Fruit fly (Drosophila melanogaster) whole organism, embryonic: ENCODE measurements around the gene Ubi-p63E.

ENCODE experiments used
- Aef1 ChIP-seq: fragments of 200-800 bp; sonication (Bioruptor generic); IDR thresholded peaks from 3 replicates; pipeline ENCODE4 v1.3.6; 2022; ENCODE audit warnings: missing biosample characterization, missing genetic modification characterization
- BEAF-32 ChIP-seq: fragments of 200-800 bp; sonication (Bioruptor generic); optimal IDR thresholded peaks from 3 replicates; lab custom pipeline; 2017; ENCODE audit warnings: missing biosample characterization, missing genetic modification characterization, mild to moderate bottlenecking, moderate library complexity, missing genetic modification reagents
- CG11085 ChIP-seq: fragments of 200-800 bp; sonication (Bioruptor generic); IDR thresholded peaks from 2 replicates; pipeline ENCODE4 v1.3.6; 2022; ENCODE audit warnings: missing biosample characterization, missing genetic modification characterization
- CG11560 ChIP-seq: fragments of 200-800 bp; sonication (Bioruptor generic); IDR thresholded peaks from 3 replicates; pipeline ENCODE4 v1.3.6; 2022; ENCODE audit warnings: missing biosample characterization, missing genetic modification characterization
- CG13624 ChIP-seq: fragments of 200-800 bp; sonication (Bioruptor generic); optimal IDR thresholded peaks from 2 replicates; lab custom pipeline; 2016; ENCODE audit warnings: missing biosample characterization, missing genetic modification characterization
- CG13894 ChIP-seq: fragments of 200-800 bp; sonication (Bioruptor generic); optimal IDR thresholded peaks from 3 replicates; lab custom pipeline; 2018; ENCODE audit warnings: missing biosample characterization, mild to moderate bottlenecking, missing genetic modification characterization, moderate library complexity
- CG15269 ChIP-seq: fragments of 200-800 bp; sonication (Bioruptor generic); optimal IDR thresholded peaks from 2 replicates; lab custom pipeline; 2018; ENCODE audit warnings: missing biosample characterization, mild to moderate bottlenecking, missing genetic modification characterization, moderate library complexity
- CG1529 ChIP-seq: fragments of 200-800 bp; sonication (Bioruptor generic); optimal IDR thresholded peaks from 3 replicates; lab custom pipeline; 2018; ENCODE audit warnings: missing biosample characterization, missing genetic modification characterization
- CG15479 ChIP-seq: fragments of 200-800 bp; sonication (Bioruptor generic); optimal IDR thresholded peaks from 3 replicates; lab custom pipeline; 2019; ENCODE audit warnings: missing biosample characterization, mild to moderate bottlenecking, missing genetic modification characterization, moderate library complexity
- CG15514 ChIP-seq: fragments of 200-800 bp; sonication (Bioruptor generic); optimal IDR thresholded peaks from 3 replicates; lab custom pipeline; 2017; ENCODE audit warnings: missing biosample characterization, missing genetic modification characterization, mild to moderate bottlenecking, moderate library complexity, missing genetic modification reagents
- CG17186 ChIP-seq: fragments of 200-800 bp; sonication (Bioruptor generic); optimal IDR thresholded peaks from 3 replicates; lab custom pipeline; 2017; ENCODE audit warnings: missing biosample characterization, missing genetic modification reagents, missing genetic modification characterization
- CG2116 ChIP-seq: fragments of 200-800 bp; sonication (Bioruptor generic); optimal IDR thresholded peaks from 3 replicates; lab custom pipeline; 2018; ENCODE audit warnings: missing biosample characterization, mild to moderate bottlenecking, missing genetic modification characterization
- CG30020 ChIP-seq: fragments of 200-800 bp; optimal IDR thresholded peaks from 2 replicates; lab custom pipeline; 2019; ENCODE audit warnings: missing biosample characterization, mild to moderate bottlenecking, missing genetic modification characterization, moderate library complexity
- CG30403 ChIP-seq: fragments of 200-800 bp; sonication (Bioruptor generic); optimal IDR thresholded peaks from 3 replicates; lab custom pipeline; 2016; ENCODE audit warnings: missing biosample characterization, missing genetic modification characterization
- CG34376 ChIP-seq: fragments of 200-800 bp; sonication (Bioruptor generic); optimal IDR thresholded peaks from 2 replicates; lab custom pipeline; 2018; ENCODE audit warnings: missing biosample characterization, mild to moderate bottlenecking, missing genetic modification characterization
- CG6683 ChIP-seq: fragments of 200-800 bp; sonication (Bioruptor generic); optimal IDR thresholded peaks from 2 replicates; lab custom pipeline; 2017; ENCODE audit warnings: missing biosample characterization, mild to moderate bottlenecking, missing genetic modification characterization, missing genetic modification reagents
- CG6854 ChIP-seq: fragments of 200-800 bp; sonication (Bioruptor generic); optimal IDR thresholded peaks from 3 replicates; lab custom pipeline; 2017; ENCODE audit warnings: missing biosample characterization, mild to moderate bottlenecking, missing genetic modification characterization
- CG7987 ChIP-seq: fragments of 200-800 bp; sonication (Bioruptor generic); optimal IDR thresholded peaks from 2 replicates; lab custom pipeline; 2018; ENCODE audit warnings: missing biosample characterization, mild to moderate bottlenecking, missing genetic modification characterization, moderate library complexity
- CG9797 ChIP-seq: fragments of 200-800 bp; sonication (Bioruptor generic); optimal IDR thresholded peaks from 3 replicates; lab custom pipeline; 2018; ENCODE audit warnings: missing biosample characterization, mild to moderate bottlenecking, missing genetic modification characterization
- Camta ChIP-seq: fragments of 200-800 bp; sonication (Bioruptor generic); optimal IDR thresholded peaks from 2 replicates; lab custom pipeline; 2016; ENCODE audit warnings: missing biosample characterization, missing genetic modification characterization
- ERR ChIP-seq: fragments of 200-800 bp; sonication (Bioruptor generic); optimal IDR thresholded peaks from 2 replicates; lab custom pipeline; 2016; ENCODE audit warnings: missing biosample characterization, missing genetic modification characterization
- Elba2 ChIP-seq: fragments of 200-800 bp; sonication (Bioruptor generic); optimal IDR thresholded peaks from 3 replicates; lab custom pipeline; 2016; ENCODE audit warnings: missing biosample characterization, missing genetic modification characterization
- Ets97D ChIP-seq: fragments of 200-800 bp; sonication (Bioruptor generic); optimal IDR thresholded peaks from 3 replicates; lab custom pipeline; 2016; ENCODE audit warnings: missing biosample characterization, missing genetic modification characterization
- H2.0 ChIP-seq: fragments of 200-800 bp; sonication (Bioruptor generic); IDR thresholded peaks from 2 replicates; pipeline ENCODE4 v1.3.6; 2022; ENCODE audit warnings: missing biosample characterization, missing genetic modification characterization
- Jarid2 ChIP-seq: fragments of 200-800 bp; sonication (Bioruptor generic); optimal IDR thresholded peaks from 3 replicates; lab custom pipeline; 2017; ENCODE audit warnings: mild to moderate bottlenecking, missing biosample characterization, missing genetic modification reagents, missing genetic modification characterization
- Lhr ChIP-seq: fragments of 200-800 bp; sonication (Bioruptor generic); optimal IDR thresholded peaks from 3 replicates; lab custom pipeline; 2017; ENCODE audit warnings: mild to moderate bottlenecking, missing biosample characterization, missing genetic modification reagents, missing genetic modification characterization
- Lpt ChIP-seq: fragments of >200 bp; optimal IDR thresholded peaks from 2 replicates; lab custom pipeline; 2018; ENCODE audit warnings: missing biosample characterization, missing genetic modification characterization
- Myb ChIP-seq: fragments of 200-800 bp; sonication (Bioruptor generic); optimal IDR thresholded peaks from 2 replicates; lab custom pipeline; 2016; ENCODE audit warnings: missing biosample characterization, missing genetic modification characterization
- Opbp ChIP-seq: fragments of 200-800 bp; sonication (Bioruptor generic); IDR thresholded peaks from 3 replicates; pipeline ENCODE4 v1.3.6; 2022; ENCODE audit warnings: missing biosample characterization, missing genetic modification characterization; ENCODE audit not compliant: partially characterized antibody
- Ptx1 ChIP-seq: fragments of 200-800 bp; sonication (Bioruptor generic); IDR thresholded peaks from 2 replicates; pipeline ENCODE4 v1.3.6; 2022; ENCODE audit warnings: missing biosample characterization, missing genetic modification characterization
- Spps ChIP-seq: fragments of 200-800 bp; sonication (Bioruptor generic); optimal IDR thresholded peaks from 2 replicates; lab custom pipeline; 2018; ENCODE audit warnings: missing biosample characterization, mild to moderate bottlenecking, missing genetic modification characterization
- YL-1 ChIP-seq: fragments of 200-800 bp; sonication (Bioruptor generic); optimal IDR thresholded peaks from 3 replicates; lab custom pipeline; 2017; ENCODE audit warnings: missing biosample characterization, mild to moderate bottlenecking, missing genetic modification characterization
- amos ChIP-seq: fragments of 200-800 bp; sonication (Bioruptor generic); IDR thresholded peaks from 2 replicates; pipeline ENCODE4 v1.3.6; 2022; ENCODE audit warnings: missing biosample characterization, missing genetic modification characterization; ENCODE audit not compliant: partially characterized antibody
- aop ChIP-seq: fragments of 200-800 bp; sonication (Bioruptor generic); IDR thresholded peaks from 2 replicates; pipeline ENCODE4 v1.3.6; 2022; ENCODE audit warnings: missing biosample characterization, missing genetic modification characterization
- ara ChIP-seq: fragments of 200-800 bp; sonication (Bioruptor generic); IDR thresholded peaks from 2 replicates; pipeline ENCODE4 v1.3.6; 2022; ENCODE audit warnings: missing biosample characterization, missing genetic modification characterization
- ewg ChIP-seq: fragments of 200-800 bp; sonication (Bioruptor generic); optimal IDR thresholded peaks from 3 replicates; lab custom pipeline; 2017; ENCODE audit warnings: mild to moderate bottlenecking, missing biosample characterization, missing genetic modification reagents, missing genetic modification characterization
- fu2 ChIP-seq: fragments of 200-800 bp; sonication (Bioruptor generic); optimal IDR thresholded peaks from 2 replicates; lab custom pipeline; 2016; ENCODE audit warnings: missing biosample characterization, missing genetic modification characterization
- gfzf ChIP-seq: fragments of 200-800 bp; sonication (Bioruptor generic); optimal IDR thresholded peaks from 2 replicates; lab custom pipeline; 2016; ENCODE audit warnings: missing biosample characterization, mild to moderate bottlenecking, missing genetic modification characterization, moderate library complexity
- lbe ChIP-seq: fragments of 200-800 bp; sonication (Bioruptor generic); optimal IDR thresholded peaks from 2 replicates; lab custom pipeline; 2016; ENCODE audit warnings: missing biosample characterization, mild to moderate bottlenecking, missing genetic modification characterization
- lmd ChIP-seq: fragments of 200-800 bp; sonication (Bioruptor generic); IDR thresholded peaks from 2 replicates; pipeline ENCODE4 v1.3.6; 2022; ENCODE audit warnings: missing biosample characterization, missing genetic modification characterization
- lov ChIP-seq, 2 experiments: fragments of 200-800 bp in 1 of 2; fragments of >200 bp in 1 of 2; sonication (Bioruptor generic) in 1 of 2; IDR thresholded peaks in 1 of 2; optimal IDR thresholded peaks in 1 of 2; 2 replicates in 1 of 2; 3 replicates in 1 of 2; pipeline versions ENCODE4 v1.3.6 to Lab custom; 2017 to 2022; ENCODE audit warnings: missing biosample characterization in 1 of 2, missing genetic modification characterization in 1 of 2
- pros ChIP-seq: fragments of 200-800 bp; sonication (Bioruptor generic); optimal IDR thresholded peaks from 3 replicates; lab custom pipeline; 2019; ENCODE audit warnings: missing biosample characterization, mild to moderate bottlenecking, missing genetic modification characterization, moderate library complexity
- pum ChIP-seq: fragments of 200-800 bp; sonication (Bioruptor generic); optimal IDR thresholded peaks from 2 replicates; lab custom pipeline; 2016; ENCODE audit warnings: missing biosample characterization, missing genetic modification characterization
- seq ChIP-seq: fragments of 200-800 bp; sonication (Bioruptor generic); IDR thresholded peaks from 2 replicates; pipeline ENCODE4 v1.3.6; 2022; ENCODE audit warnings: missing biosample characterization, missing genetic modification characterization
- sob ChIP-seq: fragments of 200-800 bp; sonication (Bioruptor generic); IDR thresholded peaks from 2 replicates; pipeline ENCODE4 v1.3.6; 2022; ENCODE audit warnings: missing biosample characterization, missing genetic modification characterization
- sr ChIP-seq: fragments of 200-800 bp; sonication (Bioruptor generic); IDR thresholded peaks from 3 replicates; pipeline ENCODE4 v1.3.6; 2022; ENCODE audit warnings: missing biosample characterization, missing genetic modification characterization
- stwl ChIP-seq: fragments of 200-800 bp; sonication (Bioruptor generic); optimal IDR thresholded peaks from 3 replicates; lab custom pipeline; 2018; ENCODE audit warnings: missing biosample characterization, mild to moderate bottlenecking, missing genetic modification characterization, moderate library complexity
- vvl ChIP-seq: fragments of 200-800 bp; sonication (Bioruptor generic); IDR thresholded peaks from 2 replicates; pipeline ENCODE4 v1.3.6; 2022; ENCODE audit warnings: missing biosample characterization, missing genetic modification characterization
- wek ChIP-seq: fragments of 200-800 bp; sonication (Bioruptor generic); optimal IDR thresholded peaks from 3 replicates; lab custom pipeline; 2018; ENCODE audit warnings: missing biosample characterization, mild to moderate bottlenecking, missing genetic modification characterization, moderate library complexity
- zfh2 ChIP-seq: fragments of 200-800 bp; sonication (Bioruptor generic); optimal IDR thresholded peaks from 2 replicates; lab custom pipeline; 2016; ENCODE audit warnings: missing biosample characterization, missing genetic modification characterization

Gene Ubi-p63E

DNA sequence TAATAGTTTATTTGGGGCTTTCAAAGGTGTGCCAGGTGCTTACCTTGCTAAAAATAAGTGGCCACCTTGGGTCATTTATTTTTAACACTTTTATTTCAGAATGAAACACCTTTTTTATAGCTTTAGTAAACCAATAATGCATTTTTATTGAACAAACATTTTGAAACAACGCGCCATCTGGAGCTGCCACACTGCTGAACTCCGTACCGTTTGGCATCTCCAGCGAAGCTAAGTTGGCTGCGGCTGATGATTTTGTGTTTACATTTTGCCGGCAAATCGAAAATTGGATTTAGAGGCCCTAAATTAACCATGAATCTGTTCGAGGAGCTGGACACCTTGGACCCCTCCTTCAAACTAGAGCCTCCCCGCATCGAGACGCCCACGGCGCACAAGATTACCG, 2.1 kb upstream of the Ubi-p63E start, which contains the start of gene ida (continued):
- TF ChIP-seq Lpt (GFP tag; lab: Kevin White, UChicago) (no peak), lmd (no peak), BEAF-32 (peak; percentile 37), YL-1 (GFP tag; lab: Kevin White, UChicago) (peak; percentile 46), CG6854 (GFP tag; lab: Kevin White, UChicago) (no peak), CG11560 (tag; lab: Robert Waterston, UW) (no peak), zfh2 (no peak), stwl (tag; lab: Kevin White, UChicago) (peak; percentile 36), CG17186 (GFP tag; lab: Kevin White, UChicago) (peak; percentile 26), lbe (GFP tag; lab: Kevin White, UChicago) (no peak), wek (peak; percentile 60), Camta (no peak), CG15514 (GFP tag; lab: Kevin White, UChicago) (peak; percentile 72), sob (no peak), pros (GFP tag; lab: Kevin White, UChicago) (no peak), CG30020 (tag; lab: Kevin White, UChicago) (no peak), vvl (GFP tag; lab: Robert Waterston, UW) (peak; percentile 40; the same call in 1 of the 2 replicates), CG2116 (GFP tag; lab: Kevin White, UChicago) (peak; percentile 31), CG15479 (GFP tag; lab: Kevin White, UChicago) (no peak), CG6683 (GFP tag; lab: Kevin White, UChicago) (no peak), seq (no peak), CG7987 (peak; percentile 6), Ets97D (peak; percentile 84), CG34376 (GFP tag; lab: Kevin White, UChicago) (peak; percentile 53), CG13624 (GFP tag; lab: Kevin White, UChicago) (no peak), Myb (GFP tag; lab: Kevin White, UChicago) (peak; percentile 64), Elba2 (GFP tag; lab: Kevin White, UChicago) (no peak), sr (GFP tag; lab: Robert Waterston, UW) (no peak), CG13894 (tag; lab: Kevin White, UChicago) (no peak)

DNA sequence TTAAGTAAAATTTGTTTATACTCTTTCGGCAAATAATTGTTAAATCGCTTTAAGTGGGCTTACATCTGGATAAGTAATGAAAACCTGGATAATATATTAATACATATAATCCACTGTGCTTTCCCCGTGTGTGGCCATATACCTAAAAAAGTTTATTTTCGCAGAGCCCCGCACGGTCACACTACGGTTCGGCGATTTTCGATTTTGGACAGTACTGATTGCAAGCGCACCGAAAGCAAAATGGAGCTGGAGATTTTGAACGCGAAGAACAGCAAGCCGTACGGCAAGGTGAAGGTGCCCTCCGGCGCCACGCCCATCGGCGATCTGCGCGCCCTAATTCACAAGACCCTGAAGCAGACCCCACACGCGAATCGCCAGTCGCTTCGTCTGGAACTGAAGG, 317 bp upstream of the Ubi-p63E start, which contains the start of gene Sc2:
Gene Sc2, plus strand, starts transcription at position 192 of the 400 bp plus-strand sequence.
- TF ChIP-seq Spps = no peak
- peak; percentile 56 for TF ChIP-seq CG9797 (GFP tag; lab: Kevin White, UChicago)
- TF ChIP-seq aop (GFP tag; lab: Robert Waterston, UW) = no peak
- TF ChIP-seq ewg = no peak
- 0 out of 2 replicates have a peak, but pooled peaks have one; percentile 22 for TF ChIP-seq ara (GFP tag; lab: Robert Waterston, UW)
- peak; percentile 23; the same call in 1 of the 2 replicates for TF ChIP-seq Ptx1 (GFP tag; lab: Robert Waterston, UW)
- TF ChIP-seq H2.0 (GFP tag; lab: Robert Waterston, UW) = 0 out of 2 replicates have a peak, but pooled peaks have one; percentile 5
- peak; percentile 45 for TF ChIP-seq stwl (tag; lab: Kevin White, UChicago)
- no peak for TF ChIP-seq CG1529 (GFP tag; lab: Kevin White, UChicago)
- TF ChIP-seq Opbp (GFP tag; lab: Robert Waterston, UW) = 0 out of 3 replicates have a peak, but pooled peaks have one; percentile 38
- 0 out of 2 replicates have a peak, but pooled peaks have one; percentile 18 for TF ChIP-seq CG11085 (GFP tag; lab: Robert Waterston, UW)
- no peak for TF ChIP-seq pum (GFP tag; lab: Kevin White, UChicago)
- peak; percentile 61 for TF ChIP-seq gfzf
- peak; percentile 2 for TF ChIP-seq BEAF-32
- no peak for TF ChIP-seq CG30403 (GFP tag; lab: Kevin White, UChicago)
- no peak for TF ChIP-seq fu2
- peak; percentile 2 for TF ChIP-seq CG15269
- TF ChIP-seq lov (optimal IDR thresholded peaks at IDR 0.05; lab: Kevin White, UChicago) = no peak
- TF ChIP-seq lov (GFP tag; IDR thresholded peaks at IDR 0.05; lab: Robert Waterston, UW) = 0 out of 3 replicates have a peak, but pooled peaks have one; percentile 30
- TF ChIP-seq Jarid2 (GFP tag; lab: Kevin White, UChicago) = peak; percentile 62
- peak; percentile 38; the same call in 1 of the 2 replicates for TF ChIP-seq amos (GFP tag; lab: Robert Waterston, UW)
- peak; percentile 49 for TF ChIP-seq ERR
- TF ChIP-seq Lhr (GFP tag; lab: Kevin White, UChicago) = peak; percentile 39
- no peak; the same call in 2 of the 3 replicates for TF ChIP-seq Aef1 (GFP tag; lab: Robert Waterston, UW)
